Fruit fly (Drosophila melanogaster) whole organism, embryonic: ENCODE results near the gene CG13054.

Experiments used
- Asciz ChIP-seq: fragments of 200-800 bp; sonication (Bioruptor generic); optimal IDR thresholded peaks from 2 replicates; lab custom pipeline; 2017; ENCODE audit warnings: missing biosample characterization, mild to moderate bottlenecking, missing genetic modification characterization, missing genetic modification reagents
- Atf3 ChIP-seq: fragments of 200-800 bp; sonication (Bioruptor generic); optimal IDR thresholded peaks from 3 replicates; lab custom pipeline; 2016; ENCODE audit warnings: missing biosample characterization, missing genetic modification characterization
- Awh ChIP-seq: fragments of 200-800 bp; sonication (Bioruptor generic); IDR thresholded peaks from 2 replicates; pipeline ENCODE4, ENCODE4 v1.3.6; 2022; ENCODE audit warnings: missing biosample characterization, missing genetic modification characterization
- BtbVII ChIP-seq: fragments of 200-800 bp; sonication (Bioruptor generic); optimal IDR thresholded peaks from 3 replicates; lab custom pipeline; 2017; ENCODE audit warnings: missing biosample characterization, mild to moderate bottlenecking, missing genetic modification characterization
- CG1024 ChIP-seq: fragments of 200-800 bp; sonication (Bioruptor generic); IDR thresholded peaks from 2 replicates; pipeline ENCODE4 v1.3.6; 2022; ENCODE audit warnings: missing biosample characterization, missing genetic modification characterization
- CG12391 ChIP-seq: fragments of 200-800 bp; sonication (Bioruptor generic); optimal IDR thresholded peaks from 3 replicates; lab custom pipeline; 2018; ENCODE audit warnings: missing biosample characterization, mild to moderate bottlenecking, missing genetic modification characterization, moderate library complexity
- CG13296 ChIP-seq: fragments of 200-800 bp; sonication (Bioruptor generic); optimal IDR thresholded peaks from 3 replicates; lab custom pipeline; 2018; ENCODE audit warnings: missing biosample characterization, mild to moderate bottlenecking, missing genetic modification characterization
- CG14667 ChIP-seq: fragments of 200-800 bp; sonication (Bioruptor generic); IDR thresholded peaks from 2 replicates; pipeline ENCODE4 v1.3.6; 2022; ENCODE audit warnings: missing biosample characterization, missing genetic modification characterization
- CG18599 ChIP-seq: fragments of 200-800 bp; sonication (Bioruptor generic); optimal IDR thresholded peaks from 3 replicates; lab custom pipeline; 2017; ENCODE audit warnings: missing biosample characterization, missing genetic modification characterization, mild to moderate bottlenecking, moderate library complexity, missing genetic modification reagents
- CG2129 ChIP-seq: fragments of 200-800 bp; sonication (Bioruptor generic); IDR thresholded peaks from 2 replicates; pipeline ENCODE4 v1.3.6; 2022; ENCODE audit warnings: missing biosample characterization, missing genetic modification characterization; ENCODE audit not compliant: partially characterized antibody
- CG3163 ChIP-seq: fragments of 200-800 bp; sonication (Bioruptor generic); optimal IDR thresholded peaks from 3 replicates; lab custom pipeline; 2016; ENCODE audit warnings: missing biosample characterization, missing genetic modification characterization
- CG32772 ChIP-seq: fragments of 200-800 bp; sonication (Bioruptor generic); IDR thresholded peaks from 2 replicates; pipeline ENCODE4 v1.3.6; 2022; ENCODE audit warnings: missing biosample characterization, missing genetic modification characterization
- CG4282 ChIP-seq: fragments of 200-800 bp; sonication (Bioruptor generic); optimal IDR thresholded peaks from 2 replicates; lab custom pipeline; 2016; ENCODE audit warnings: missing biosample characterization, missing genetic modification characterization
- CG6689 ChIP-seq: fragments of 200-800 bp; sonication (Bioruptor generic); IDR thresholded peaks from 2 replicates; pipeline ENCODE4 v1.3.6; 2022; ENCODE audit warnings: missing biosample characterization, missing genetic modification characterization
- CG9727 ChIP-seq: fragments of 200-800 bp; sonication (Bioruptor generic); optimal IDR thresholded peaks from 3 replicates; lab custom pipeline; 2017; ENCODE audit warnings: missing biosample characterization, mild to moderate bottlenecking, missing genetic modification characterization
- CG9797 ChIP-seq: fragments of 200-800 bp; sonication (Bioruptor generic); optimal IDR thresholded peaks from 3 replicates; lab custom pipeline; 2018; ENCODE audit warnings: missing biosample characterization, mild to moderate bottlenecking, missing genetic modification characterization
- Chrac-16 ChIP-seq: fragments of 200-800 bp; sonication (Bioruptor generic); optimal IDR thresholded peaks from 3 replicates; lab custom pipeline; 2016; ENCODE audit warnings: missing biosample characterization, missing genetic modification characterization
- Dek ChIP-seq: fragments of 200-800 bp; sonication (Bioruptor generic); optimal IDR thresholded peaks from 3 replicates; lab custom pipeline; 2019; ENCODE audit warnings: missing biosample characterization, mild to moderate bottlenecking, missing genetic modification characterization, moderate library complexity
- Dfd ChIP-seq, 2 experiments: fragments of >200 bp; optimal IDR thresholded peaks; 2 replicates each; lab custom pipeline; 2017; ENCODE audit warnings: missing biosample characterization in 2 of 2, missing genetic modification characterization in 2 of 2
- Doc3 ChIP-seq: fragments of 200-800 bp; sonication (Bioruptor generic); IDR thresholded peaks from 3 replicates; pipeline ENCODE4 v1.3.6; 2022; ENCODE audit warnings: missing biosample characterization, missing genetic modification characterization; ENCODE audit not compliant: partially characterized antibody
- Hr78 ChIP-seq, 2 experiments: fragments of 200-800 bp in 1 of 2; fragments of >200 bp in 1 of 2; sonication (Bioruptor generic) in 1 of 2; optimal IDR thresholded peaks; 2 replicates each; lab custom pipeline; 2017 to 2019; ENCODE audit warnings: missing biosample characterization in 2 of 2, missing genetic modification characterization in 2 of 2, mild to moderate bottlenecking in 1 of 2, moderate library complexity in 1 of 2
- PHDP ChIP-seq: fragments of 200-800 bp; sonication (Bioruptor generic); optimal IDR thresholded peaks from 3 replicates; lab custom pipeline; 2018; ENCODE audit warnings: missing biosample characterization, mild to moderate bottlenecking, missing genetic modification characterization, moderate library complexity
- Pdp1 ChIP-seq, 2 experiments: fragments of 200-800 bp; sonication (Bioruptor generic); optimal IDR thresholded peaks; 3 replicates each; lab custom pipeline; 2016; ENCODE audit warnings: missing biosample characterization in 2 of 2, missing genetic modification characterization in 2 of 2, mild to moderate bottlenecking in 1 of 2, moderate library complexity in 1 of 2
- Rfx ChIP-seq: fragments of 200-800 bp; sonication (Bioruptor generic); IDR thresholded peaks from 2 replicates; pipeline ENCODE4 v1.3.6; 2022; ENCODE audit warnings: missing biosample characterization, missing genetic modification characterization
- Usf ChIP-seq: fragments of 200-800 bp; sonication (Bioruptor generic); optimal IDR thresholded peaks from 2 replicates; lab custom pipeline; 2017; ENCODE audit warnings: missing genotype, missing biosample characterization, missing genetic modification characterization
- abd-A ChIP-seq: fragments of 200-800 bp; sonication (Bioruptor generic); optimal IDR thresholded peaks from 3 replicates; lab custom pipeline; 2019; ENCODE audit warnings: missing biosample characterization, mild to moderate bottlenecking, missing genetic modification characterization, moderate library complexity
- cg ChIP-seq: fragments of 200-800 bp; sonication (Bioruptor generic); optimal IDR thresholded peaks from 3 replicates; lab custom pipeline; 2019; ENCODE audit warnings: missing biosample characterization, mild to moderate bottlenecking, missing genetic modification characterization, moderate library complexity
- esg ChIP-seq: fragments of 200-800 bp; sonication (Bioruptor generic); conservative IDR thresholded peaks from 2 replicates; pipeline ENCODE4 v1.3.6; 2022; ENCODE audit warnings: missing biosample characterization, missing genetic modification characterization
- eve ChIP-seq, 2 experiments: fragments of >200 bp; optimal IDR thresholded peaks; 2 replicates each; lab custom pipeline; 2017; ENCODE audit warnings: missing biosample characterization in 2 of 2, missing genetic modification characterization in 2 of 2
- fd3F ChIP-seq: fragments of 200-800 bp; sonication (Bioruptor generic); optimal IDR thresholded peaks from 2 replicates; lab custom pipeline; 2018; ENCODE audit warnings: missing biosample characterization, mild to moderate bottlenecking, missing genetic modification characterization, moderate library complexity
- h ChIP-seq: fragments of >200 bp; optimal IDR thresholded peaks from 2 replicates; lab custom pipeline; 2017
- insv ChIP-seq, 2 experiments: fragments of 200-800 bp; sonication (Bioruptor generic); optimal IDR thresholded peaks; 3 replicates each; lab custom pipeline; 2016 to 2018; ENCODE audit warnings: missing biosample characterization in 2 of 2, missing genetic modification characterization in 2 of 2
- kni ChIP-seq: fragments of 200-800 bp; sonication (Bioruptor generic); optimal IDR thresholded peaks from 3 replicates; lab custom pipeline; 2017; ENCODE audit warnings: mild to moderate bottlenecking, missing biosample characterization, missing genetic modification reagents, missing genetic modification characterization
- lilli ChIP-seq: fragments of 200-800 bp; sonication (Bioruptor generic); optimal IDR thresholded peaks from 3 replicates; lab custom pipeline; 2016; ENCODE audit warnings: missing biosample characterization, missing genetic modification characterization
- mirr ChIP-seq: fragments of 200-800 bp; sonication (Bioruptor generic); optimal IDR thresholded peaks from 3 replicates; lab custom pipeline; 2018; ENCODE audit warnings: missing biosample characterization, mild to moderate bottlenecking, missing genetic modification characterization
- nom ChIP-seq: fragments of 200-800 bp; sonication (Bioruptor generic); optimal IDR thresholded peaks from 2 replicates; lab custom pipeline; 2017; ENCODE audit warnings: missing biosample characterization, missing genetic modification characterization, mild to moderate bottlenecking, moderate library complexity, missing genetic modification reagents
- oc ChIP-seq: fragments of 200-800 bp; sonication (Bioruptor generic); optimal IDR thresholded peaks from 2 replicates; lab custom pipeline; 2018; ENCODE audit warnings: missing biosample characterization, mild to moderate bottlenecking, missing genetic modification characterization, moderate library complexity
- pan ChIP-seq, 4 experiments: fragments of >200 bp in 3 of 4; fragments of 200-800 bp in 1 of 4; sonication (Bioruptor generic) in 1 of 4; optimal IDR thresholded peaks in 3 of 4; IDR thresholded peaks in 1 of 4; 2 replicates each; pipeline versions ENCODE4 v1.3.6 to Lab custom; 2017 to 2022; ENCODE audit warnings: missing biosample characterization in 2 of 4, missing genetic modification characterization in 2 of 4, mixed read lengths in 1 of 4
- pzg ChIP-seq: fragments of 200-800 bp; sonication (Bioruptor generic); optimal IDR thresholded peaks from 3 replicates; lab custom pipeline; 2018; ENCODE audit warnings: missing biosample characterization, mild to moderate bottlenecking, missing genetic modification characterization, moderate library complexity
- sc ChIP-seq, 3 experiments: fragments of >200 bp in 2 of 3; fragments of 200-800 bp in 1 of 3; sonication (Bioruptor generic) in 1 of 3; optimal IDR thresholded peaks; 2 replicates in 2 of 3; 3 replicates in 1 of 3; lab custom pipeline; 2017; ENCODE audit warnings: mild to moderate bottlenecking in 1 of 3, missing biosample characterization in 1 of 3, missing genetic modification characterization in 1 of 3, missing genetic modification reagents in 1 of 3
- sd ChIP-seq: fragments of 200-800 bp; sonication (Bioruptor generic); optimal IDR thresholded peaks from 3 replicates; lab custom pipeline; 2018; ENCODE audit warnings: missing biosample characterization, mild to moderate bottlenecking, missing genetic modification characterization, moderate library complexity
- seq ChIP-seq: fragments of 200-800 bp; sonication (Bioruptor generic); IDR thresholded peaks from 2 replicates; pipeline ENCODE4 v1.3.6; 2022; ENCODE audit warnings: missing biosample characterization, missing genetic modification characterization
- tna ChIP-seq: fragments of 200-800 bp; sonication (Bioruptor generic); IDR thresholded peaks from 2 replicates; pipeline ENCODE4 v1.3.6; 2022; ENCODE audit warnings: missing biosample characterization, missing genetic modification characterization; ENCODE audit not compliant: partially characterized antibody
- vvl ChIP-seq: fragments of 200-800 bp; sonication (Bioruptor generic); IDR thresholded peaks from 2 replicates; pipeline ENCODE4 v1.3.6; 2022; ENCODE audit warnings: missing biosample characterization, missing genetic modification characterization
- yki ChIP-seq: fragments of >200 bp; optimal IDR thresholded peaks from 3 replicates; lab custom pipeline; 2018
- zen ChIP-seq: fragments of 200-800 bp; sonication (Bioruptor generic); optimal IDR thresholded peaks from 3 replicates; lab custom pipeline; 2018; ENCODE audit warnings: missing biosample characterization, mild to moderate bottlenecking, missing genetic modification characterization, moderate library complexity

Gene CG13054

DNA sequence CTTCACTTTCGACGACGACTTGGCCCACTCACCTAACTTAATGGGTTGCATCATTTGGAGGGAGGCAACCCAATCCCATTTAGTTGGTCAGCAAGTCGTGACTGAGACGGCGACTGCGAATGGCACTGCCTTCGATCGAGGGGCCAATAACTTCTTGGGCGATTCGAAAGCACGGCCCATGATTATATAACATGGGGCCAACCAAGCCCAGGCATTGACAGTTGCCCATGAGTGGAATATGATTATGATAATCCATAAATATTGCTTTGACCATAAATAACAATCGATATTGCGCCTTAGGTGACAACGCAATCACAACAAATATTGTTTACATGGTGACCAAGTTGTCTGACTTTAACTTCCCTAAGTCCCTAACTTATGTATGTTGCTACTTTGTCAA, 26.8 kb upstream of the CG13054 start, which contains the start of gene CG13048:
Gene CG13048 (minus strand): TSS at position 101 of the 400 bp plus-strand sequence.
- TF ChIP-seq CG18599 (GFP tag; lab: Kevin White, UChicago) (no peak), CG9797 (no peak), Pdp1 (GFP tag; optimal IDR thresholded peaks at IDR 0.05; lab: Kevin White, UChicago) (peak in 1 of 2 experiments; percentile 85), BtbVII (GFP tag; lab: Kevin White, UChicago) (no peak), oc (peak; percentile 31), PHDP (tag; lab: Kevin White, UChicago) (no peak), CG3163 (GFP tag; lab: Kevin White, UChicago) (no peak), Dek (tag; lab: Kevin White, UChicago) (no peak)

DNA sequence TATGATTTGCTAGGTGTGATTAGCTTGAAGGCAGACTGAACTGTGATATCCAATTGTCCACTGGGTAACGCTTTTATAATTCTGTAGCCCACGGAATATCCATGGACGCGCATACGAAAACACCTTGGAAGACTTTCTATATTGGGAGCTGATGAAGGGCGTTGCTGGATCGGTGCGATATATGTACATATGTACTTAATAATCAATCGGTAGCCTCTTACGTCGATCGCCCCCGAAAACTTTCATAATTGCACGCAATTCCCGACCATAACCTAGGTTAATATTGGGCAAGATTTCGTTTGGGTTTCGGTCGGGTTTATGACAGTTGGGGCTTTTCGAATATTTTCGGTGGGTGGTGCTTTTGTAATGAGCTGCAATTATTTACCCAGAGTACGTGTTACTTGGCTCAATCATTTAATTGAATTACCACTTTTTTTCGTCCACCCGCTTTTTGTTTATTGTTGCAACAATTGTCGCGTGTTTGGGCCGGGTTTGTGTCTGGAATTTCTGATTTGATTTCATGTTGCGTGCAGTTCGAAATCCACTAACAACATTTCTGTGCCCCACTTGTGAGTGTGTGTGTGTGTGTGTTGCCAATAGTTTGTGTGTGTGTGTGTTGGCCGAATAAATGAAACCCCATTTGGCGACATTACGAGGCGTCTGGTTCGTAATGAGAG, 25.0 kb upstream of the CG13054 start, which contains the start of gene CG13049:
Gene CG13049 (minus strand): TSS at position 51 of the 677 bp plus-strand sequence.
- TF ChIP-seq Doc3 (GFP tag; lab: Robert Waterston, UW) = no peak
- no peak for TF ChIP-seq CG14667
- TF ChIP-seq cg = no peak
- TF ChIP-seq sd (tag; lab: Kevin White, UChicago) = peak; percentile 3
- TF ChIP-seq h (lab: Kevin White, UChicago) = no peak
- no peak for TF ChIP-seq mirr (GFP tag; lab: Kevin White, UChicago)
- peak; percentile 52; the same call in 1 of the 2 replicates for TF ChIP-seq vvl (GFP tag; lab: Robert Waterston, UW)
- TF ChIP-seq CG2129 (GFP tag; lab: Robert Waterston, UW) = no peak
- no peak for TF ChIP-seq Usf (GFP tag; lab: Kevin White, UChicago)
- TF ChIP-seq pzg (GFP tag; lab: Kevin White, UChicago) = no peak
- no peak for TF ChIP-seq CG12391 (tag; lab: Kevin White, UChicago)
- TF ChIP-seq pan (optimal IDR thresholded peaks at IDR 0.05; lab: Kevin White, UChicago) = no peak
- peak in 1 of 2 experiments; percentile 12 for TF ChIP-seq pan (GFP tag; optimal IDR thresholded peaks at IDR 0.05 in 1 of 2, IDR thresholded peaks at IDR 0.05 in 1 of 2)
- TF ChIP-seq CG13296 = no peak

DNA sequence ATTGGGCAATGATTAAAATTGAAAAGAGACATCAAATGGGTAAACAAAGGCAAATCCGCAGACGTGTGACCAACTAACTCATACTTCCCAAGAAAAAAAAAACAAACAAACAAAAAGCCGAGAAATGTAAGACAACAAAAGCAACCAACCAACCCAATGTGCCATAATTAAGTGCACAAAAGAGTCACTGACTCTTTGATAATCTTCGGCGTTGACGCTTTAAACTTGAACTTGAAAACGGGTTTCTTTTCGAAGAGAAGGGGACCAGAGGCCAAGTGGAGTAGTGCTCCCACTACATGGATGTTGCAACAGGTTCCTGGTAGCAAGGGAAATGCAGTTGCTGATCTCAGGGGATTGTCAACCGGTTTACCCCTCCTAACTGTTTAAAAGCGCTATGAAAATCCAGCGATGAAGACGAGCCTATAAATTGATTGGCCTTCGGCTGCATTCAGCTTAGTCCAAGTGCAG, 23.0 kb upstream of the CG13054 start, which contains the start of gene CG13064:
Gene CG13064 (plus strand): TSS at position 418 of the 468 bp plus-strand sequence.
- TF ChIP-seq Chrac-16 (no peak), Atf3 (GFP tag; lab: Kevin White, UChicago) (no peak), CG1024 (GFP tag; lab: Robert Waterston, UW) (no peak), zen (tag; lab: Kevin White, UChicago) (no peak), eve (GFP tag; optimal IDR thresholded peaks at IDR 0.05; lab: Kevin White, UChicago) (no peak), abd-A (peak; percentile 75), esg (GFP tag; lab: Robert Waterston, UW) (no peak), yki (no peak), Hr78 (GFP tag; optimal IDR thresholded peaks at IDR 0.05; lab: Kevin White, UChicago) (peak in 1 of 2 experiments; percentile 87), nom (GFP tag; lab: Kevin White, UChicago) (peak; percentile 8), Awh (GFP tag; lab: Robert Waterston, UW) (peak; percentile 19; the same call in 1 of the 2 replicates), insv (GFP tag; optimal IDR thresholded peaks at IDR 0.05; lab: Kevin White, UChicago) (no peak), sc (optimal IDR thresholded peaks at IDR 0.05; lab: Kevin White, UChicago) (no peak), sc (GFP tag; optimal IDR thresholded peaks at IDR 0.05; lab: Kevin White, UChicago) (no peak), CG32772 (no peak), tna (GFP tag; lab: Robert Waterston, UW) (no peak), CG9727 (GFP tag; lab: Kevin White, UChicago) (no peak), kni (GFP tag; lab: Kevin White, UChicago) (no peak), Rfx (no peak), seq (GFP tag; lab: Robert Waterston, UW) (no peak), Asciz (GFP tag; lab: Kevin White, UChicago) (no peak), lilli (no peak), fd3F (GFP tag; lab: Kevin White, UChicago) (no peak), Dfd (GFP tag; optimal IDR thresholded peaks at IDR 0.05; lab: Kevin White, UChicago) (no peak), CG6689 (no peak), CG4282 (GFP tag; lab: Kevin White, UChicago) (no peak)
